Fruit fly (Drosophila melanogaster): Measurements from ENCODE around the gene mas.
A peak's percentile ranks its signal among the peaks of the same experiment; 100 is the strongest.

Gene mas

dm6 chr3L:4115107-4115506 is 52.2 kb downstream of the mas start:
- TF ChIP-seq CG7101 (tag; optimal IDR thresholded peaks at IDR 0.05): no peak
- TF ChIP-seq CG12768 (GFP tag; optimal IDR thresholded peaks at IDR 0.05): no peak
- no peak for TF ChIP-seq Hr96 (GFP tag; optimal IDR thresholded peaks at IDR 0.05)
- no peak for TF ChIP-seq pad (GFP tag; optimal IDR thresholded peaks at IDR 0.05)
- TF ChIP-seq CG14711 (tag; optimal IDR thresholded peaks at IDR 0.05): no peak
- no peak for TF ChIP-seq Clk (GFP tag; optimal IDR thresholded peaks at IDR 0.05)
- no peak for TF ChIP-seq Crg-1 (GFP tag; optimal IDR thresholded peaks at IDR 0.05)
- TF ChIP-seq toe (GFP tag; optimal IDR thresholded peaks at IDR 0.05): no peak
- TF ChIP-seq Mnt (GFP tag; optimal IDR thresholded peaks at IDR 0.05): no peak
- TF ChIP-seq bab1 (GFP tag; optimal IDR thresholded peaks at IDR 0.05): no peak
- TF ChIP-seq cic (GFP tag; optimal IDR thresholded peaks at IDR 0.05): no peak
- TF ChIP-seq cnc (optimal IDR thresholded peaks at IDR 0.05): no peak
- TF ChIP-seq CG33017 (tag; optimal IDR thresholded peaks at IDR 0.05): no peak
- TF ChIP-seq CG5204 (GFP tag; optimal IDR thresholded peaks at IDR 0.05): no peak
- TF ChIP-seq tj (GFP tag; optimal IDR thresholded peaks at IDR 0.05): no peak

dm6 chr3L:4113998-4114397 is 53.3 kb downstream of the mas start:
- TF ChIP-seq kay (GFP tag; ENCODE audit: borderline replicate concordance) (peak; percentile 84), CG12768 (GFP tag; optimal IDR thresholded peaks at IDR 0.05) (no peak), pad (GFP tag; optimal IDR thresholded peaks at IDR 0.05) (no peak)
